Worm (Caenorhabditis elegans) whole organism, L4/young adult: ENCODE results near the gene wrt-7.

Experiments used
- W03F9.2 ChIP-seq: fragments of 150-350 bp; optimal IDR thresholded peaks from 2 replicates; lab custom pipeline; 2014; ENCODE audit warnings: missing biosample characterization, missing genetic modification characterization
- him-1 ChIP-seq: sonication (generic microtip); optimal IDR thresholded peaks from 2 replicates; lab custom pipeline; 2016; ENCODE audit warnings: missing genotype, missing genetic modification reagents, missing genetic modification characterization, missing compliant biosample characterization

ce11 chrV:15347292-15347691 is 10.0 kb upstream of the wrt-7 start, which contains the start of gene C29F3.3:
- TF ChIP-seq W03F9.2 (tag; lab: Kevin White, UChicago) (no peak), him-1 (no peak)
